Fruit fly (Drosophila melanogaster) S2 (cell line): ENCODE results near the gene CG9717.

Experiments
- CG8478 ChIP-seq: fragments of >200 bp; optimal IDR thresholded peaks from 2 replicates; lab custom pipeline; 2018
- CTCF ChIP-seq, 2 experiments: fragments of >200 bp; optimal IDR thresholded peaks; 2 replicates each; lab custom pipeline; 2018

DNA sequence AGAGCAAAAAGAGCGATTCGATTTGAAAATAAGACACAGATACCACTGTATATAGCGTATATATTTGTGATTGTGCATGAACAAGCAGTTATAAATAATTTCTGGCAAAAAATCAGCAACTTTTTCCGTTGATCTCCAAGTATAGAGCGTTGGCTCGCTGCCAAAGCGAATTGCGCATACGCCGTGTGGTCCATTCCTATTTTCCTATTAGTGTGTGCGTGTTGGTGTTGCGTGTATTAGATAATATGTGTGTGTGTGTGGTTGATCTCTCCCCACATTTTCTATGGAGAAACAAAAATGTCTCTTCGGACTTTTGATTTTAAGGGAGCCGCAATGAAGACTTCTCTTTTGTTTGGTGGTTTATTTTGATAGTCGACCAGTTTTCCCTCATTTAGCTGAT lies 34.6 kb downstream of the CG9717 start:
- TF ChIP-seq CG8478 (lab: Kevin White, UChicago): no peak
- no peak for TF ChIP-seq CTCF (optimal IDR thresholded peaks at IDR 0.05; lab: Kevin White, UChicago)
